Worm (Caenorhabditis elegans): ENCODE data around the gene ets-7.

Gene ets-7

DNA sequence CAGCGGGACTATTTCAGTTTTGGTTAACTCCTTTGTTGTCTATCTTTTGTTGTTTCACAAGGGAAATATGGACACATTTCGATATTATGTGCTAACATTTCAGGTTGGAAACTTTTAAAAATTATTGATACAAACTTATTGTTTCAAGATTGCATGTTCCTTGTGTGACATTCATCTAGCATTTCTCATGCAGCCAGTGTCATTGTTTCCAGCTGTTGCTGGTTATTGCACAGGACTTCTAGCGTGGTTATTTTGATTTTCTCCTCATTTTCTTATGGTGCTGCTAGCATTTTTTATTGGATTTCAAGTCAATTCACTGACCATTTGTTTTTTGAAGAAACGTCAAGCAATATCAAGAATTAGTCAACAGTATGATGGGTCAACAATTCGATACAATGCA is 2.7 kb downstream of the ets-7 start:
- TF ChIP-seq ceh-36 (tag; optimal IDR thresholded peaks at IDR 0.05) (no peak), aly-1 (tag; optimal IDR thresholded peaks at IDR 0.05) (no peak), B0310.2 (tag; optimal IDR thresholded peaks at IDR 0.05) (no peak), ets-7 (tag; optimal IDR thresholded peaks at IDR 0.05) (no peak), hmg-4 (GFP tag; optimal IDR thresholded peaks at IDR 0.05) (no peak), sea-1 (GFP tag; conservative IDR thresholded peaks at IDR 0.05) (no peak), ceh-13 (GFP tag; optimal IDR thresholded peaks at IDR 0.05) (no peak), scrt-1 (GFP tag; IDR thresholded peaks at IDR 0.05) (no peak), tra-4 (tag; optimal IDR thresholded peaks at IDR 0.05) (no peak), hmbx-1 (tag; optimal IDR thresholded peaks at IDR 0.05) (no peak), tbx-37 (GFP tag; conservative IDR thresholded peaks at IDR 0.05) (no peak), flt-1 (GFP tag; IDR thresholded peaks at IDR 0.05) (no peak), pes-1 (GFP tag; IDR thresholded peaks at IDR 0.05) (no peak), tbx-11 (GFP tag; IDR thresholded peaks at IDR 0.05) (no peak)

DNA sequence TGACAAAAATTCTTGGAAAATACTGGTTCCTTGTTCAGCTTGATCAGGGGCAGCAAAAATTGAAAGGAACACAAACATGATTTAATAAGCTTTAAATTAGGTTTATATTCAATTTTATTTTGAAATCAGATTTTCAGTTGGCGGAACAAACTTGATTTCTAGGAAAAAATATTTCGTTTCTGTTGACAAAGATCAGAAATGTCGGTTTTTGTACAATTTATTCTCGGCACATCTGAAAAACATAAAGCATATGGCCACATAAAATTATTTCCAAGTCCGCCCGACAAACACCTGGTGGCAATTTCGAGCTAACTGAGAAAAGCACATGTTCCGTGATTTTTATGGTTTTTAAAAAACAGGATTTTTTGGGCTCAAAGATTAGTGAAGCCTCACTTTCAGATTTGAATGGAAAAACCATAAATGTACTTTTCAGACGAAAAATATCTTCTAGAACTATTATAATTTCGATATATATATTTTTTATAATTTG is 4.7 kb downstream of the ets-7 start, which contains the start of gene ttr-10:
Gene ttr-10 (minus strand): TSS at position 51 of the 490 bp plus-strand sequence.
- TF ChIP-seq pes-1 (GFP tag; IDR thresholded peaks at IDR 0.05) (no peak), hnd-1 (tag; optimal IDR thresholded peaks at IDR 0.05) (no peak), ceh-36 (tag; optimal IDR thresholded peaks at IDR 0.05) (no peak), B0310.2 (tag; optimal IDR thresholded peaks at IDR 0.05) (no peak), scrt-1 (GFP tag; IDR thresholded peaks at IDR 0.05) (no peak), flt-1 (GFP tag; IDR thresholded peaks at IDR 0.05) (no peak), ama-1 (optimal IDR thresholded peaks at IDR 0.05) (no peak), hmg-4 (GFP tag; optimal IDR thresholded peaks at IDR 0.05) (no peak), hmbx-1 (tag; optimal IDR thresholded peaks at IDR 0.05) (no peak), aly-1 (tag; optimal IDR thresholded peaks at IDR 0.05) (no peak), tra-4 (tag; optimal IDR thresholded peaks at IDR 0.05) (no peak), tbx-37 (GFP tag; conservative IDR thresholded peaks at IDR 0.05) (no peak), ceh-13 (GFP tag; optimal IDR thresholded peaks at IDR 0.05) (no peak), F13C5.2 (tag; optimal IDR thresholded peaks at IDR 0.05) (no peak), sea-1 (GFP tag; conservative IDR thresholded peaks at IDR 0.05) (no peak), tbx-11 (GFP tag; IDR thresholded peaks at IDR 0.05) (no peak), ets-7 (tag; optimal IDR thresholded peaks at IDR 0.05) (no peak)

DNA sequence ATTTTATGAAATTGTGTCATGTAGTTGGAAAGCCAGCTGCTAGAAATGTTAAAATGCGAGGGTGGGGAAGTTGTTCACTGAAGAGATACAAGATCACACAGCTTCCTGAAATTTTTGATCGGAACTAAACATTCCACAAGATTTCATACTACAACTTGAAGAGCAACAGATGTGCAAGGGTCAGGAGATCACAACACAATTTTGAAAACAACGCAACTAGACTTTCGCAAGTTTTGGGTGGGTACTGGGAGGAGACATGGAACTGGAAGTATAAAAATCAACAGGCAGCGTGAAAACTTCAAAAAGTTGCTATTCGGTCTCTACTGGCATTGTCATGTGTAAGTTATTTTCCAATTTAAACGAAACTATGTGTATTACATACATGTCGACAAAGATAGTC is 6.8 kb downstream of the ets-7 start, which contains the start of gene F19F10.3:
Gene F19F10.3 (plus strand): TSS at position 301 of the 400 bp plus-strand sequence.
- no peak for TF ChIP-seq ceh-13 (GFP tag; optimal IDR thresholded peaks at IDR 0.05)
- TF ChIP-seq sea-1 (GFP tag; conservative IDR thresholded peaks at IDR 0.05) = no peak
- no peak for TF ChIP-seq hmg-4 (GFP tag; optimal IDR thresholded peaks at IDR 0.05)
- no peak for TF ChIP-seq B0310.2 (tag; optimal IDR thresholded peaks at IDR 0.05)
- no peak for TF ChIP-seq ama-1 (optimal IDR thresholded peaks at IDR 0.05)
- no peak for TF ChIP-seq hmbx-1 (tag; optimal IDR thresholded peaks at IDR 0.05)
- no peak for TF ChIP-seq tbx-37 (GFP tag; conservative IDR thresholded peaks at IDR 0.05)
- no peak for TF ChIP-seq aly-1 (tag; optimal IDR thresholded peaks at IDR 0.05)
- TF ChIP-seq tbx-11 (GFP tag; IDR thresholded peaks at IDR 0.05) = no peak
- TF ChIP-seq pes-1 (GFP tag; IDR thresholded peaks at IDR 0.05) = no peak

DNA sequence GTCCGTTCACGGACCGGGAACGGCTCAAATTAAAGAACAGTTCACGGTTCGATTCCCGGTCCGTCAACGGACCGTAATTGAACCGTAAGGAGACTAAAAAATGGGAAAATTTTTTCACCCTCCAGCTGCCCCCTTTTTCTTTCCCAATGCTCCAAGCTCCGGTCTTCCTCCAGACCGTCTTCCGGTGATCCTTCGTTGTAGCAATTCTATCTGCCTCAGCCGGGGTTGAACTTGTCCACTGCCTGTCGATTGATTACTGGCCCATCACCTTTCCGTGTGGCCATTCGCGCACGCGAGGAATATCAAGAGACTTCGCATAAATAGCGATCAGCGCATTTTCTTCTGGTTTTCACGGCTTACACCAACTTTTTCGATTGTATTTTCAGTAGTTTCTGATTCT is 10.1 kb downstream of the ets-7 start:
- TF ChIP-seq scrt-1 (GFP tag; IDR thresholded peaks at IDR 0.05) (peak; percentile 70; the same call in 1 of the 2 replicates), flt-1 (GFP tag; IDR thresholded peaks at IDR 0.05) (peak; percentile 56; the same call in 1 of the 2 replicates), pes-1 (GFP tag; IDR thresholded peaks at IDR 0.05) (peak; percentile 76), tbx-11 (GFP tag; IDR thresholded peaks at IDR 0.05) (peak; percentile 70)

DNA sequence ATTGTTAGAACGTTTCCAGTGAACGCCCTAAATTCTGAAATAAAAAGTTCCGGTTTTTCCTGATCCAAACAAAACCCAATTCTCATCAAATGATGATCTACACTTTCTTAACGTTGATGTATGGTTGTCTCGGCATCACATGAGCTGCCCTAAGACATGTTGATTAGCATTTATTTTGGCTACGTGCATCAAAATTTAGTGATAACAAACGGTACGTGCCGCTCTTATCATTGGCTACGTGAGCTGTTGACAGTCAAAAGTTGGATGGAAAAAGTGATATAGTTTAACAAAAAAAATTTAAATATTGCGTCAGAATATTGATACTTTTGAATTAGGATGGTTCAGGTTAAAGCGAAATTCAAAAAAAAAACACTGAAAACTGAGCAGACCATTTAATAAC is 10.6 kb downstream of the ets-7 start:
- TF ChIP-seq scrt-1 (GFP tag; IDR thresholded peaks at IDR 0.05) = no peak
- no peak for TF ChIP-seq hmg-4 (GFP tag; optimal IDR thresholded peaks at IDR 0.05)
- no peak for TF ChIP-seq hmbx-1 (tag; optimal IDR thresholded peaks at IDR 0.05)
- TF ChIP-seq ama-1 (optimal IDR thresholded peaks at IDR 0.05) = no peak

DNA sequence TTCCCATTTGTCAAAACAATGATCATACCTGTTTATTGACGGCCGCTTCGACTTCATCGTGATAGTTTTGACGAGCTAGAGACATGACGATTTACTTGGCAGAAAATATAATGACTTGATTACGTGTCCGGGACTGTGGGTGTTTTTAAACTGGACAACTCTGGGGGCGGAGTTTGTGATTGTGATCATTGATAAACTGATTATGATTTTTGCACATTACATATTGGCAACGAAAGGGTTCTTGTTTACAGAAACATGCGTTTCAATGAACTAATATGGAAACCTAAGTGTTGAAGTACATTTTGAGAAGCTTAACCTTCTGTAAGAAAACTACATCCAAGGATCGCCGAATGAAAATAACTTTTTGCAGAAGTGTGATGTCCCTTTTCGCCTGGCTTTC is 11.1 kb downstream of the ets-7 start, which contains the start of gene ftn-1:
Gene ftn-1 (minus strand): TSS at position 101 of the 400 bp plus-strand sequence.
- no peak for TF ChIP-seq scrt-1 (GFP tag; IDR thresholded peaks at IDR 0.05)
- TF ChIP-seq ceh-36 (tag; optimal IDR thresholded peaks at IDR 0.05) = no peak

DNA sequence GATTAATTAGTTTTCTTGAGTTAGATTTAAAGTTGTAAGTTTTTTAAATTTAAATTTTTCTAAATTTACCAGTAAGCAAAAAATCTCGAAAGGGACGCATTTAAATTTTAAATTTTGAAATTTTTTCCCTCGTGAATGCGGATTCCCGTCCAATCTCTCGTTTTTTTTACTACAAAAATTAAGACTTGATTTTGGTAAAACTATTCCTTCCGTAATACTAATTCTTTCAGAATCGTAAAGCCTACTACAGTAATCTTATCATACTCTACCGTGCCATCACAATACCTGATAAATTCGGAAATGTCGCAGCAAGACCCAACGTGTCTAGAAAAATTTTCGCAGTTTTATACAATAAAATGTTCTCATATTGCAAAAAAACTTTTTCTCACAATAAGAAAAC is 13.4 kb downstream of the ets-7 start, which contains the start of the genes C54F6.19 and nhx-3:
Gene C54F6.19 (plus strand): TSS at position 301 of the 400 bp plus-strand sequence.
Gene nhx-3 (minus strand): TSS at position 337 of the 400 bp plus-strand sequence.
- TF ChIP-seq pes-1 (GFP tag; IDR thresholded peaks at IDR 0.05) (no peak), hmbx-1 (tag; optimal IDR thresholded peaks at IDR 0.05) (no peak)

DNA sequence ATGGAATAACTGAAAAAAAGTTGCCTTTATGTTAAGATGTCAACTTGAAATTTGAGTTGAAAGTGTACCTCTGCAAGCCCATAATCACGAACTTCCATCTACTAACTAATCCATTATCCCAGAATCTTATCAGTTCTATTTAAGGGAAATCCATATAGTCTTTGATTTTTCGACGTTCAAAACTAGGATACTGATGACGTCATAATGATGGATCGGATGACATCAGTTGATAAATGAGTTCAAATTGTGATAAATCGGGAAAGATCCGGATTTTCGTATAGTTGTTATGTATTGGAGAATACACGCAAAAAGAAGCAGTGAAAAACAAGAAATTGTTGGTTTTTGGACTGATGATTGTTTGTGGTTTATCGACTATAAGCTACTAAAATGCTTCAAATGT is 14.9 kb downstream of the ets-7 start:
- TF ChIP-seq ceh-36 (tag; optimal IDR thresholded peaks at IDR 0.05) = no peak
- no peak for TF ChIP-seq ceh-13 (GFP tag; optimal IDR thresholded peaks at IDR 0.05)

DNA sequence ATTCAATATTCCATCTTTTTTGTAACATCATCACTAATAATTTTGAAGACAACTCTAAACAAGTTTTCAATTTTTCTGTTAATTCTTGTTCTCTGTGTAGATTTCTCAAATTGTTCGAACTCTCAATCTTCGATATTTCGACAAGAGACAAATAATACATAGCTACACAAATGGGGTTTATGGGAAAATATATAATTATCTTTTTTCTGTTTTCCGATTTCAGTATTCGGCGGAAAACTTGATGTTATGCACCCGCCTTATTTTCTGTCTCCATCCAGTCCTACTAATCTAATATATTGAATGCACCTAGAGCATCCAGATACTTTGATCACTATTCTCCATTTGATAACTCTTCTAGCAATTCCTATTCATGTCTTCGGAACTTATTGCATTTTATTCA is 19.6 kb downstream of the ets-7 start, which contains the start of gene srh-268:
Gene srh-268 (plus strand): TSS at position 301 of the 400 bp plus-strand sequence.
- TF ChIP-seq ama-1 (optimal IDR thresholded peaks at IDR 0.05) = no peak

Data from whole organism, early embryonic.